Worm (Caenorhabditis elegans): ENCODE measurements around the gene R03C1.1.

ce11 chrII:14896503-14896902 is 13.7 kb downstream of the R03C1.1 start:
- TF ChIP-seq ama-1 (optimal IDR thresholded peaks at IDR 0.05) (no peak), aly-1 (tag; optimal IDR thresholded peaks at IDR 0.05) (no peak), pes-1 (GFP tag; IDR thresholded peaks at IDR 0.05) (no peak), hnd-1 (tag; optimal IDR thresholded peaks at IDR 0.05) (no peak), ets-7 (tag; optimal IDR thresholded peaks at IDR 0.05) (no peak), tbx-11 (GFP tag; IDR thresholded peaks at IDR 0.05) (no peak), flt-1 (GFP tag; IDR thresholded peaks at IDR 0.05) (no peak), hmbx-1 (tag; optimal IDR thresholded peaks at IDR 0.05) (no peak), hmg-4 (GFP tag; optimal IDR thresholded peaks at IDR 0.05) (no peak), ceh-13 (GFP tag; optimal IDR thresholded peaks at IDR 0.05) (no peak), sea-1 (GFP tag; conservative IDR thresholded peaks at IDR 0.05) (no peak)

Measured in whole organism, early embryonic.